Worm (Caenorhabditis elegans) whole organism, L1 larva: ENCODE measurements around the gene C01B10.3.
A peak's percentile ranks its signal among the peaks of the same experiment; 100 is the strongest.

ENCODE experiments used
- C16A3.4 ChIP-seq: fragments of 150-350 bp; optimal IDR thresholded peaks from 2 replicates; lab custom pipeline; 2014; ENCODE audit warnings: missing biosample characterization, missing genetic modification characterization
- C34B4.2 ChIP-seq: sonication (generic microtip); optimal IDR thresholded peaks from 2 replicates; lab custom pipeline; 2017; ENCODE audit warnings: mild to moderate bottlenecking, missing genetic modification characterization, missing compliant biosample characterization
- Y116A8C.19 ChIP-seq: sonication (generic microtip); optimal IDR thresholded peaks from 2 replicates; lab custom pipeline; 2016; ENCODE audit warnings: missing compliant biosample characterization, missing genetic modification characterization, borderline replicate concordance
- blmp-1 ChIP-seq: fragments of 150-350 bp; optimal IDR thresholded peaks from 2 replicates; lab custom pipeline; 2014; ENCODE audit warnings: missing biosample characterization, missing genetic modification characterization
- ceh-8 ChIP-seq: fragments of 200-800 bp; sonication (Bioruptor generic); optimal IDR thresholded peaks from 2 replicates; lab custom pipeline; 2018; ENCODE audit warnings: mild to moderate bottlenecking, missing genetic modification characterization, moderate library complexity, missing compliant biosample characterization
- ceh-88 ChIP-seq: fragments of 200-800 bp; sonication (Bioruptor generic); IDR thresholded peaks from 2 replicates; pipeline ENCODE4 v1.3.6; 2022; ENCODE audit warnings: missing genetic modification characterization, missing compliant biosample characterization
- ces-1 ChIP-seq: fragments of 150-350 bp; optimal IDR thresholded peaks from 2 replicates; lab custom pipeline; 2014; ENCODE audit warnings: missing biosample characterization, missing genetic modification reagents, missing genetic modification characterization
- dpl-1 ChIP-seq, 3 experiments: fragments of 150-350 bp in 2 of 3; sonication (generic microtip) in 1 of 3; optimal IDR thresholded peaks; 2 replicates each; lab custom pipeline; 2014 to 2017; ENCODE audit warnings: missing biosample characterization in 3 of 3, missing genetic modification characterization in 3 of 3, missing genetic modification reagents in 3 of 3
- dsc-1 ChIP-seq: sonication (generic microtip); optimal IDR thresholded peaks from 2 replicates; lab custom pipeline; 2016; ENCODE audit warnings: mild to moderate bottlenecking, missing genetic modification characterization, missing compliant biosample characterization
- efl-1 ChIP-seq, 4 experiments: fragments of 150-350 bp; optimal IDR thresholded peaks in 3 of 4; peaks in 1 of 4; 1 replicate in 1 of 4; 2 replicates in 3 of 4; lab custom pipeline; 2014; ENCODE audit warnings: missing biosample characterization in 2 of 4, missing genetic modification characterization in 2 of 4, missing genetic modification reagents in 2 of 4
- egl-27 ChIP-seq, 2 experiments: fragments of 150-350 bp in 1 of 2; sonication (generic microtip); optimal IDR thresholded peaks; 3 replicates each; lab custom pipeline; 2017 to 2018; ENCODE audit warnings: missing biosample characterization in 2 of 2, missing genetic modification characterization in 2 of 2, missing genetic modification reagents in 2 of 2
- elt-2 ChIP-seq: sonication (generic microtip); optimal IDR thresholded peaks from 2 replicates; lab custom pipeline; 2016; ENCODE audit warnings: missing genetic modification characterization, mild to moderate bottlenecking, inconsistent platforms, missing compliant biosample characterization, missing genetic modification reagents
- fkh-10 ChIP-seq: sonication (generic microtip); optimal IDR thresholded peaks from 2 replicates; lab custom pipeline; 2017; ENCODE audit warnings: missing biosample characterization, missing genetic modification reagents, missing genetic modification characterization
- fkh-4 ChIP-seq: sonication (generic microtip); optimal IDR thresholded peaks from 2 replicates; lab custom pipeline; 2016; ENCODE audit warnings: missing compliant biosample characterization, missing genetic modification characterization, borderline replicate concordance
- fkh-8 ChIP-seq: sonication (generic microtip); optimal IDR thresholded peaks from 2 replicates; lab custom pipeline; 2016; ENCODE audit warnings: mild to moderate bottlenecking, missing genetic modification characterization, missing compliant biosample characterization
- fos-1 ChIP-seq: fragments of 150-350 bp; optimal IDR thresholded peaks from 2 replicates; lab custom pipeline; 2014; ENCODE audit warnings: missing biosample characterization, missing genetic modification characterization
- grh-1 ChIP-seq: fragments of 200-800 bp; sonication (Bioruptor generic); IDR thresholded peaks from 2 replicates; pipeline ENCODE4 v1.3.6; 2022; ENCODE audit warnings: missing genetic modification reagents, missing genetic modification characterization, missing compliant biosample characterization
- irx-1 ChIP-seq: sonication (generic microtip); optimal IDR thresholded peaks from 2 replicates; lab custom pipeline; 2016; ENCODE audit warnings: missing genetic modification characterization, missing compliant biosample characterization
- jun-1 ChIP-seq: fragments of 150-350 bp; optimal IDR thresholded peaks from 2 replicates; lab custom pipeline; 2014; ENCODE audit warnings: missing biosample characterization, missing genetic modification reagents, missing genetic modification characterization
- lin-13 ChIP-seq: fragments of 150-350 bp; optimal IDR thresholded peaks from 2 replicates; lab custom pipeline; 2014; ENCODE audit warnings: missing biosample characterization, missing genetic modification reagents, missing genetic modification characterization
- lin-14 ChIP-seq: fragments of 200-800 bp; sonication (Bioruptor generic); optimal IDR thresholded peaks from 2 replicates; lab custom pipeline; 2018; ENCODE audit warnings: mild to moderate bottlenecking, missing genetic modification characterization, moderate library complexity, missing compliant biosample characterization
- lin-15B ChIP-seq: fragments of 150-350 bp; sonication (generic microtip); optimal IDR thresholded peaks from 3 replicates; lab custom pipeline; 2014; ENCODE audit warnings: missing biosample characterization, missing genetic modification characterization
- lin-35 ChIP-seq, 2 experiments: fragments of 150-350 bp; optimal IDR thresholded peaks; 2 replicates each; lab custom pipeline; 2014; ENCODE audit warnings: missing biosample characterization in 2 of 2, missing genetic modification characterization in 2 of 2, missing genetic modification reagents in 2 of 2
- lir-3 ChIP-seq: sonication (generic microtip); optimal IDR thresholded peaks from 2 replicates; lab custom pipeline; 2016; ENCODE audit warnings: mild to moderate bottlenecking, missing genetic modification characterization, moderate library complexity, missing compliant biosample characterization; ENCODE audit not compliant: poor library complexity
- mep-1 ChIP-seq: fragments of 150-350 bp; optimal IDR thresholded peaks from 2 replicates; lab custom pipeline; 2014; ENCODE audit warnings: missing biosample characterization, missing genetic modification characterization
- nhr-19 ChIP-seq: fragments of 200-800 bp; sonication (Bioruptor generic); conservative IDR thresholded peaks from 2 replicates; pipeline ENCODE4 v1.3.6; 2022; ENCODE audit warnings: missing genetic modification characterization, missing compliant biosample characterization
- nhr-71 ChIP-seq: sonication (generic microtip); optimal IDR thresholded peaks from 2 replicates; lab custom pipeline; 2016; ENCODE audit warnings: mild to moderate bottlenecking, missing genetic modification characterization, moderate library complexity, missing compliant biosample characterization
- nhr-76 ChIP-seq: sonication (generic microtip); optimal IDR thresholded peaks from 2 replicates; lab custom pipeline; 2017; ENCODE audit warnings: missing biosample characterization, missing genetic modification characterization
- nhr-77 ChIP-seq: fragments of 150-350 bp; optimal IDR thresholded peaks from 2 replicates; lab custom pipeline; 2014; ENCODE audit warnings: missing biosample characterization, missing genetic modification characterization
- nhr-84 ChIP-seq: sonication (generic microtip); optimal IDR thresholded peaks from 2 replicates; lab custom pipeline; 2017; ENCODE audit warnings: missing biosample characterization, missing genetic modification characterization
- nhr-85 ChIP-seq: sonication (generic microtip); peaks from one replicate; lab custom pipeline; 2016; ENCODE audit warnings: missing genetic modification characterization, inconsistent platforms, missing compliant biosample characterization
- pax-3 ChIP-seq: fragments of 200-800 bp; sonication (Bioruptor generic); optimal IDR thresholded peaks from 2 replicates; lab custom pipeline; 2018; ENCODE audit warnings: mild to moderate bottlenecking, missing genetic modification characterization, moderate library complexity, missing compliant biosample characterization
- rnt-1 ChIP-seq: sonication (generic microtip); optimal IDR thresholded peaks from 2 replicates; lab custom pipeline; 2016; ENCODE audit warnings: mild to moderate bottlenecking, missing genetic modification characterization, moderate library complexity, missing compliant biosample characterization
- skn-1 ChIP-seq: fragments of 150-350 bp; optimal IDR thresholded peaks from 2 replicates; lab custom pipeline; 2014; ENCODE audit warnings: missing biosample characterization, missing genetic modification characterization
- snpc-4 ChIP-seq: fragments of 150-350 bp; optimal IDR thresholded peaks from 2 replicates; lab custom pipeline; 2014; ENCODE audit warnings: missing biosample characterization, missing genetic modification characterization
- snu-23 ChIP-seq: sonication (generic microtip); optimal IDR thresholded peaks from 2 replicates; lab custom pipeline; 2016; ENCODE audit warnings: missing genetic modification characterization, missing compliant biosample characterization
- sptf-1 ChIP-seq: fragments of 150-350 bp; optimal IDR thresholded peaks from 2 replicates; lab custom pipeline; 2014; ENCODE audit warnings: missing biosample characterization, missing genetic modification characterization
- unc-62 ChIP-seq: fragments of 150-350 bp; optimal IDR thresholded peaks from 2 replicates; lab custom pipeline; 2014; ENCODE audit warnings: missing biosample characterization, missing genetic modification reagents, missing genetic modification characterization
- unc-86 ChIP-seq: sonication (generic microtip); optimal IDR thresholded peaks from 2 replicates; lab custom pipeline; 2016; ENCODE audit warnings: missing genetic modification characterization, missing compliant biosample characterization
- xbp-1 ChIP-seq: sonication (generic microtip); optimal IDR thresholded peaks from 2 replicates; lab custom pipeline; 2016; ENCODE audit warnings: missing genetic modification characterization, missing compliant biosample characterization
- zag-1 ChIP-seq: fragments of 150-350 bp; optimal IDR thresholded peaks from 2 replicates; lab custom pipeline; 2014; ENCODE audit warnings: missing biosample characterization, missing genetic modification characterization
- ztf-11 ChIP-seq, 2 experiments: sonication (generic microtip); optimal IDR thresholded peaks; 2 replicates each; lab custom pipeline; 2016 to 2017; ENCODE audit warnings: missing genetic modification characterization in 2 of 2, missing biosample characterization in 1 of 2, missing compliant biosample characterization in 1 of 2
- ztf-4 ChIP-seq: fragments of 150-350 bp; optimal IDR thresholded peaks from 2 replicates; lab custom pipeline; 2014; ENCODE audit warnings: missing biosample characterization, missing genetic modification characterization

The C01B10.3 gene

DNA sequence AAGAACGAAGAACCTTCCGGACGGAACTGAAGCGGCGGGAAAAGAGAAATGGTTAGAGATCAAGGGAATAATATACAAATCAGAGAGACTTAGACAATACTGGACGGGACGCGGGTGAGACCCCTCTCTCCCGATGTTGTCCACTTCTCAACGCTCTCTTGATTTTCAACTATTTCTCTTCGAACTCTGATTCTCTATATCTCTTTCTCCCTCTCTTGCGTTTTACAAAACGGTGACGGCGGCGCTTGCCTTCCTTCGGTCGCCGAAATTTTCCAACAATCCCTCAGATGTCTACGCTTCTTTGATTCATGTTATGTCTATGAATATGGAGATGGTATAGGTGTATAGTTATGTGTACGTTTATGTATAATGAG is 44.4 kb downstream of the C01B10.3 start (continued):
- TF ChIP-seq nhr-77 (tag; lab: Kevin White, UChicago), result peak; percentile 8
- peak; percentile 46 to 65 for TF ChIP-seq lin-35 (GFP tag; optimal IDR thresholded peaks at IDR 0.05; lab: Kevin White, UChicago)
- TF ChIP-seq xbp-1 (tag; lab: Kevin White, UChicago), result peak; percentile 46
- TF ChIP-seq skn-1 (tag; lab: Kevin White, UChicago), result no peak
- no peak for TF ChIP-seq pax-3
- TF ChIP-seq dpl-1 (GFP tag; optimal IDR thresholded peaks at IDR 0.05; lab: Kevin White, UChicago), result peak; percentile 36 to 48 (median 45)
- peak; percentile 78 for TF ChIP-seq snu-23 (GFP tag; lab: Kevin White, UChicago)
- TF ChIP-seq efl-1 (optimal IDR thresholded peaks at IDR 0.05; lab: Kevin White, UChicago), result peak; percentile 61 to 67
- peak; percentile 0 to 87 for TF ChIP-seq efl-1 (GFP tag; optimal IDR thresholded peaks at IDR 0.05 in 1 of 2; lab: Kevin White, UChicago)
- no peak for TF ChIP-seq fos-1
- TF ChIP-seq lin-13, result peak; percentile 35
- TF ChIP-seq snpc-4 (tag; lab: Kevin White, UChicago), result no peak
- TF ChIP-seq ztf-11 (tag; optimal IDR thresholded peaks at IDR 0.05; lab: Kevin White, UChicago), result no peak
- no peak for TF ChIP-seq ceh-8 (GFP tag; lab: Kevin White, UChicago)
- TF ChIP-seq elt-2 (tag; lab: Kevin White, UChicago), result no peak
- TF ChIP-seq nhr-85 (tag; lab: Kevin White, UChicago), result peak; percentile 92
- peak; percentile 3 for TF ChIP-seq dsc-1 (tag; lab: Kevin White, UChicago)
- TF ChIP-seq lir-3, result peak; percentile 4
- no peak for TF ChIP-seq nhr-76 (tag; lab: Kevin White, UChicago)
- TF ChIP-seq nhr-71 (tag; lab: Kevin White, UChicago), result peak; percentile 77
- no peak for TF ChIP-seq Y116A8C.19 (tag; lab: Kevin White, UChicago)
- TF ChIP-seq ztf-4 (tag; lab: Kevin White, UChicago), result peak; percentile 4
- no peak for TF ChIP-seq unc-86 (tag; lab: Kevin White, UChicago)
- peak; percentile 55 for TF ChIP-seq blmp-1 (tag; lab: Kevin White, UChicago)
- TF ChIP-seq nhr-19 (GFP tag; lab: Robert Waterston, UW), result peak; percentile 31; the same call in 1 of the 2 replicates

ce11 chrIV:6575959-6576727 is 45.0 kb downstream of the C01B10.3 start:
- TF ChIP-seq egl-27 (tag; optimal IDR thresholded peaks at IDR 0.05; lab: Kevin White, UChicago), result no peak
- no peak for TF ChIP-seq fkh-10 (GFP tag; lab: Kevin White, UChicago)
- peak; percentile 14 for TF ChIP-seq jun-1 (tag; lab: Kevin White, UChicago)
- TF ChIP-seq unc-62, result no peak
- TF ChIP-seq lin-14 (GFP tag; lab: Kevin White, UChicago), result peak; percentile 13
- no peak for TF ChIP-seq nhr-77 (tag; lab: Kevin White, UChicago)
- TF ChIP-seq mep-1 (tag; lab: Kevin White, UChicago), result peak; percentile 40
- no peak for TF ChIP-seq grh-1 (GFP tag; lab: Robert Waterston, UW)
- no peak for TF ChIP-seq fkh-4 (tag; lab: Kevin White, UChicago)
- TF ChIP-seq ces-1, result no peak
- TF ChIP-seq C34B4.2 (tag; lab: Kevin White, UChicago), result no peak
- no peak for TF ChIP-seq C16A3.4
- TF ChIP-seq snpc-4 (tag; lab: Kevin White, UChicago), result no peak
- no peak for TF ChIP-seq zag-1 (tag; lab: Kevin White, UChicago)
- TF ChIP-seq rnt-1 (tag; lab: Kevin White, UChicago), result no peak
- no peak for TF ChIP-seq irx-1 (tag; lab: Kevin White, UChicago)
- TF ChIP-seq ceh-88 (GFP tag; lab: Robert Waterston, UW), result no peak
- TF ChIP-seq dsc-1 (tag; lab: Kevin White, UChicago), result no peak
- no peak for TF ChIP-seq elt-2 (tag; lab: Kevin White, UChicago)
- TF ChIP-seq ceh-8 (GFP tag; lab: Kevin White, UChicago), result no peak
- peak in 1 of 2 experiments; percentile 47 for TF ChIP-seq lin-35 (GFP tag; optimal IDR thresholded peaks at IDR 0.05; lab: Kevin White, UChicago)
- peak; percentile 12 to 27 for TF ChIP-seq efl-1 (optimal IDR thresholded peaks at IDR 0.05; lab: Kevin White, UChicago)
- no peak for TF ChIP-seq efl-1 (GFP tag; optimal IDR thresholded peaks at IDR 0.05 in 1 of 2; lab: Kevin White, UChicago)
- TF ChIP-seq nhr-19 (GFP tag; lab: Robert Waterston, UW), result no peak
- TF ChIP-seq lin-15B (tag; lab: Kevin White, UChicago), result no peak
- no peak for TF ChIP-seq nhr-84
- no peak for TF ChIP-seq ztf-4 (tag; lab: Kevin White, UChicago)
- TF ChIP-seq fkh-8 (tag; lab: Kevin White, UChicago), result no peak
- no peak for TF ChIP-seq sptf-1 (tag; lab: Kevin White, UChicago)
